Fruit fly (Drosophila melanogaster): ENCODE results near the gene plh.

plh gene

dm6 chr3R:5010153-5010552 lies 678 bp downstream of the plh start (continued):
- TF ChIP-seq CG11093 (GFP tag; IDR thresholded peaks at IDR 0.05) (peak; percentile 85), CG13775 (GFP tag; optimal IDR thresholded peaks at IDR 0.05) (peak; percentile 75), Neu2 (GFP tag; optimal IDR thresholded peaks at IDR 0.05; ENCODE audit: borderline replicate concordance) (no peak), Vsx1 (GFP tag; optimal IDR thresholded peaks at IDR 0.05) (peak; percentile 90), grn (GFP tag; optimal IDR thresholded peaks at IDR 0.05) (peak; percentile 86), CG18262 (tag; optimal IDR thresholded peaks at IDR 0.05) (peak; percentile 93), Ada2b (GFP tag; IDR thresholded peaks at IDR 0.05) (peak; percentile 91), C15 (GFP tag; IDR thresholded peaks at IDR 0.05) (peak; percentile 11; the same call in 1 of the 3 replicates), Jarid2 (GFP tag; optimal IDR thresholded peaks at IDR 0.05) (peak; percentile 70), Ets65A (GFP tag) (peak; percentile 98), CG12744 (GFP tag; optimal IDR thresholded peaks at IDR 0.05) (peak; percentile 78), Bteb2 (GFP tag; optimal IDR thresholded peaks at IDR 0.05) (peak; percentile 81), Optix (GFP tag; IDR thresholded peaks at IDR 0.05) (peak; percentile 82; the same call in 2 of the 3 replicates), CG10462 (GFP tag; optimal IDR thresholded peaks at IDR 0.05) (peak; percentile 88), inv (GFP tag; IDR thresholded peaks at IDR 0.05; ENCODE audit: partially characterized antibody) (no peak), stwl (tag; optimal IDR thresholded peaks at IDR 0.05) (peak; percentile 7), Oli (tag; optimal IDR thresholded peaks at IDR 0.05) (peak; percentile 94), CG7786 (GFP tag; optimal IDR thresholded peaks at IDR 0.05) (peak; percentile 76), CG9817 (tag; optimal IDR thresholded peaks at IDR 0.05) (peak; percentile 79), ftz-f1 (GFP tag; optimal IDR thresholded peaks at IDR 0.05) (peak; percentile 58), ewg (GFP tag; optimal IDR thresholded peaks at IDR 0.05) (peak; percentile 83), Abd-B (GFP tag; optimal IDR thresholded peaks at IDR 0.05) (peak; percentile 91), CG1832 (GFP tag; optimal IDR thresholded peaks at IDR 0.05) (no peak), sug (tag; optimal IDR thresholded peaks at IDR 0.05) (peak; percentile 71), Opbp (GFP tag; IDR thresholded peaks at IDR 0.05; ENCODE audit: partially characterized antibody) (no peak), CG17829 (tag; optimal IDR thresholded peaks at IDR 0.05) (peak; percentile 92), crp (GFP tag; optimal IDR thresholded peaks at IDR 0.05) (peak in 1 of 2 experiments; percentile 52), scrt (GFP tag; optimal IDR thresholded peaks at IDR 0.05) (peak; percentile 80), Hr78 (GFP tag; optimal IDR thresholded peaks at IDR 0.05) (peak in 1 of 2 experiments; percentile 84), CG10959 (GFP tag; IDR thresholded peaks at IDR 0.05) (no peak; the same call in 1 of the 2 replicates), Dref (GFP tag; IDR thresholded peaks at IDR 0.05) (no peak), emc (GFP tag; optimal IDR thresholded peaks at IDR 0.05) (peak; percentile 60), Atf3 (GFP tag; optimal IDR thresholded peaks at IDR 0.05) (peak; percentile 72), Kr (GFP tag; optimal IDR thresholded peaks at IDR 0.05) (no peak), ato (GFP tag; IDR thresholded peaks at IDR 0.05; ENCODE audit: partially characterized antibody) (no peak), CG4424 (GFP tag; optimal IDR thresholded peaks at IDR 0.05) (peak; percentile 94), Hr39 (optimal IDR thresholded peaks at IDR 0.05) (no peak), wek (GFP tag; optimal IDR thresholded peaks at IDR 0.05) (peak; percentile 72), dmrt99B (tag; optimal IDR thresholded peaks at IDR 0.05) (peak; percentile 96), CG12299 (tag; optimal IDR thresholded peaks at IDR 0.05) (peak; percentile 85), CrebB (tag; optimal IDR thresholded peaks at IDR 0.05) (peak; percentile 82), CG14710 (tag; optimal IDR thresholded peaks at IDR 0.05) (peak; percentile 89), CG8924 (tag; optimal IDR thresholded peaks at IDR 0.05) (peak; percentile 92), Oaz (GFP tag; IDR thresholded peaks at IDR 0.05) (peak; percentile 85), CG10209 (GFP tag; optimal IDR thresholded peaks at IDR 0.05) (peak; percentile 89), CG10366 (GFP tag; IDR thresholded peaks at IDR 0.05) (peak; percentile 92), disco-r (GFP tag; optimal IDR thresholded peaks at IDR 0.05) (peak; percentile 79), Six4 (GFP tag; optimal IDR thresholded peaks at IDR 0.05) (peak; percentile 92), CG8290 (GFP tag; optimal IDR thresholded peaks at IDR 0.05) (peak; percentile 94), CG8290 (tag; optimal IDR thresholded peaks at IDR 0.05) (peak; percentile 52 to 94), CG11560 (tag; IDR thresholded peaks at IDR 0.05) (peak; percentile 47; the same call in 1 of the 3 replicates)
